Worm (Caenorhabditis elegans): ENCODE data around the gene C29A12.6.
A peak's percentile ranks its signal among the peaks of the same experiment; 100 is the strongest.

Gene C29A12.6

DNA sequence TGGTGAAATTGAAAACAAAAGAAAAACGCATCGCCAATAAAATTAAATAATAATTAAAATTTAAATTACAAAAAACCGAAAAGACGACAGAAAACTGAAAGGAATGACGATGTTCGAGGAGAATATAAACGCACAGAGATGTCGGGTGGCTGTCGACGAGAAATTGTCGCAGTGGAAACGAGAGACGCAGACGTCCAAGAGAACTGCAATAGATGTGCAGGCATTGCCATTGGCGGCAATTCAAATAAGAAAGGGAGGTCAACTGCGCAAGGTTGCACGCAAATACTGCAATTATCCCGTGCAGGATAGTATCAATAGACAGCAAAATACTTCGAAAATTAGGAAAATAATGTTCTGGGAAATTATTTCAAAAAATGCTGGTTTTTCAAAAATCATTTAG lies 50.2 kb downstream of the C29A12.6 start:
- TF ChIP-seq ama-1 (optimal IDR thresholded peaks at IDR 0.05) = peak; percentile 80
- TF ChIP-seq peb-1 (tag; optimal IDR thresholded peaks at IDR 0.05) = peak; percentile 40
- peak; percentile 95 for TF ChIP-seq ceh-16 (tag; optimal IDR thresholded peaks at IDR 0.05)
- TF ChIP-seq lsy-2 (tag; optimal IDR thresholded peaks at IDR 0.05) = peak; percentile 95 to 98
- peak; percentile 100 for TF ChIP-seq gmeb-1 (tag; optimal IDR thresholded peaks at IDR 0.05)
- TF ChIP-seq nhr-21 (tag; optimal IDR thresholded peaks at IDR 0.05) = peak; percentile 99
- TF ChIP-seq skn-1 (tag; optimal IDR thresholded peaks at IDR 0.05) = peak; percentile 80
- no peak for TF ChIP-seq mbf-1 (tag; optimal IDR thresholded peaks at IDR 0.05)
- peak; percentile 53 for TF ChIP-seq lin-39 (tag; optimal IDR thresholded peaks at IDR 0.05)
- no peak for TF ChIP-seq elt-1 (tag; optimal IDR thresholded peaks at IDR 0.05)
- TF ChIP-seq snpc-4 (tag; optimal IDR thresholded peaks at IDR 0.05) = peak; percentile 89
- TF ChIP-seq unc-39 (tag; optimal IDR thresholded peaks at IDR 0.05) = no peak
- peak; percentile 98 for TF ChIP-seq sem-4 (tag; optimal IDR thresholded peaks at IDR 0.05)
- peak; percentile 98 for TF ChIP-seq F13H6.1 (tag; optimal IDR thresholded peaks at IDR 0.05)
- no peak for TF ChIP-seq ztf-1 (GFP tag; conservative IDR thresholded peaks at IDR 0.05)
- peak; percentile 94 for TF ChIP-seq zag-1 (tag; optimal IDR thresholded peaks at IDR 0.05)
- peak; percentile 100 for TF ChIP-seq unc-55 (GFP tag; optimal IDR thresholded peaks at IDR 0.05)
- peak; percentile 93 for TF ChIP-seq ceh-82 (tag; optimal IDR thresholded peaks at IDR 0.05)
- peak; percentile 99 for TF ChIP-seq lin-11 (tag; optimal IDR thresholded peaks at IDR 0.05)
- peak; percentile 97 for TF ChIP-seq mab-5 (tag; optimal IDR thresholded peaks at IDR 0.05)
- peak; percentile 99 for TF ChIP-seq crh-2 (tag; optimal IDR thresholded peaks at IDR 0.05)
- peak; percentile 99 for TF ChIP-seq sma-3 (GFP tag; optimal IDR thresholded peaks at IDR 0.05)
- TF ChIP-seq unc-62 (GFP tag; optimal IDR thresholded peaks at IDR 0.05) = peak; percentile 95
- peak; percentile 98 for TF ChIP-seq fos-1 (tag; optimal IDR thresholded peaks at IDR 0.05)
- TF ChIP-seq nhr-25 (tag; optimal IDR thresholded peaks at IDR 0.05) = peak; percentile 99
- TF ChIP-seq nhr-10 (tag; optimal IDR thresholded peaks at IDR 0.05) = peak; percentile 79
- TF ChIP-seq nhr-6 (tag; optimal IDR thresholded peaks at IDR 0.05) = peak; percentile 97
- no peak for TF ChIP-seq alr-1 (tag; optimal IDR thresholded peaks at IDR 0.05)
- peak; percentile 99 for TF ChIP-seq Y55F3AM.14 (GFP tag; optimal IDR thresholded peaks at IDR 0.05)
- peak; percentile 19 for TF ChIP-seq aly-2 (tag; optimal IDR thresholded peaks at IDR 0.05)
- TF ChIP-seq elt-3 (tag; optimal IDR thresholded peaks at IDR 0.05) = no peak
- TF ChIP-seq egl-27 (tag; optimal IDR thresholded peaks at IDR 0.05) = peak; percentile 97
- TF ChIP-seq nhr-23 (tag; optimal IDR thresholded peaks at IDR 0.05) = no peak
- peak; percentile 92 for TF ChIP-seq nhr-77 (tag; optimal IDR thresholded peaks at IDR 0.05)
- peak; percentile 100 for TF ChIP-seq sma-9 (GFP tag; optimal IDR thresholded peaks at IDR 0.05)
- no peak for TF ChIP-seq sma-9 (tag; optimal IDR thresholded peaks at IDR 0.05)
- TF ChIP-seq blmp-1 (tag; optimal IDR thresholded peaks at IDR 0.05; ENCODE audit: insufficient read depth) = peak; percentile 92
- TF ChIP-seq dmd-4 (tag; optimal IDR thresholded peaks at IDR 0.05) = peak; percentile 58
- peak; percentile 98 for TF ChIP-seq lin-13 (GFP tag; optimal IDR thresholded peaks at IDR 0.05)
- TF ChIP-seq C34F6.9 (tag; optimal IDR thresholded peaks at IDR 0.05) = peak; percentile 100
- peak; percentile 79 for TF ChIP-seq nhr-12 (tag; optimal IDR thresholded peaks at IDR 0.05)
- peak; percentile 100 for TF ChIP-seq ZK546.5 (tag; optimal IDR thresholded peaks at IDR 0.05)
- TF ChIP-seq nhr-237 (tag; optimal IDR thresholded peaks at IDR 0.05) = peak; percentile 85
- peak; percentile 98 for TF ChIP-seq nhr-129 (tag; optimal IDR thresholded peaks at IDR 0.05)
- peak; percentile 97 for TF ChIP-seq ztf-4 (tag; optimal IDR thresholded peaks at IDR 0.05)
- TF ChIP-seq nhr-11 (tag; optimal IDR thresholded peaks at IDR 0.05) = peak; percentile 79
- peak; percentile 74 to 90 for TF ChIP-seq mdl-1 (tag; optimal IDR thresholded peaks at IDR 0.05)
- peak; percentile 71 for TF ChIP-seq R02D3.7 (tag; optimal IDR thresholded peaks at IDR 0.05)
- TF ChIP-seq ztf-11 (tag; optimal IDR thresholded peaks at IDR 0.05) = peak; percentile 71
